Worm (Caenorhabditis elegans) whole organism, L4 larva: ENCODE data around the gene ZK892.6.

Experiments used
- D1046.2 ChIP-seq: fragments of 200-800 bp; sonication (Bioruptor generic); IDR thresholded peaks from 2 replicates; pipeline ENCODE4 v1.3.6; 2022; ENCODE audit warnings: missing genetic modification characterization, missing compliant biosample characterization
- F10B5.3 ChIP-seq: sonication (generic microtip); optimal IDR thresholded peaks from 2 replicates; lab custom pipeline; 2016; ENCODE audit warnings: mild to moderate bottlenecking, missing genetic modification characterization, missing compliant biosample characterization
- F37D6.2 ChIP-seq: sonication (generic microtip); optimal IDR thresholded peaks from 2 replicates; lab custom pipeline; 2016; ENCODE audit warnings: mild to moderate bottlenecking, missing genetic modification characterization, missing compliant biosample characterization
- F49E8.2 ChIP-seq: sonication (generic microtip); optimal IDR thresholded peaks from 2 replicates; lab custom pipeline; 2016; ENCODE audit warnings: missing compliant biosample characterization, mild to moderate bottlenecking, missing genetic modification characterization, borderline replicate concordance
- R02D3.7 ChIP-seq: fragments of 150-350 bp; sonication (generic microtip); optimal IDR thresholded peaks from 3 replicates; lab custom pipeline; 2014; ENCODE audit warnings: missing biosample characterization, missing genetic modification characterization
- T20F7.1 ChIP-seq: fragments of 200-800 bp; sonication (Bioruptor generic); optimal IDR thresholded peaks from 2 replicates; lab custom pipeline; 2018; ENCODE audit warnings: mild to moderate bottlenecking, missing genetic modification characterization, missing compliant biosample characterization
- T26A8.4 ChIP-seq: fragments of 200-800 bp; sonication (Bioruptor generic); IDR thresholded peaks from 2 replicates; pipeline ENCODE4 v1.3.6; 2022; ENCODE audit warnings: missing genetic modification characterization, missing compliant biosample characterization
- Y48G9A.11 ChIP-seq: fragments of 200-800 bp; sonication (Bioruptor generic); IDR thresholded peaks from 2 replicates; pipeline ENCODE4 v1.3.6; 2022; ENCODE audit warnings: missing genetic modification reagents, missing genetic modification characterization, missing compliant biosample characterization
- ZK546.5 ChIP-seq, 2 experiments: sonication (generic microtip); optimal IDR thresholded peaks; 2 replicates each; lab custom pipeline; 2017; ENCODE audit warnings: missing biosample characterization in 2 of 2, missing genetic modification characterization in 2 of 2
- aha-1 ChIP-seq: fragments of 150-350 bp; peaks from one replicate; lab custom pipeline; 2014; ENCODE audit warnings: missing biosample characterization, missing genetic modification characterization
- aly-2 ChIP-seq: sonication (generic microtip); optimal IDR thresholded peaks from 2 replicates; lab custom pipeline; 2018; ENCODE audit warnings: missing biosample characterization, missing genetic modification characterization
- attf-4 ChIP-seq: sonication (generic microtip); optimal IDR thresholded peaks from 3 replicates; lab custom pipeline; 2017; ENCODE audit warnings: missing biosample characterization, missing genetic modification characterization
- ceh-20 ChIP-seq: fragments of 200-800 bp; sonication (Bioruptor generic); IDR thresholded peaks from 2 replicates; pipeline ENCODE4 v1.3.6; 2022; ENCODE audit warnings: missing genetic modification reagents, missing genetic modification characterization, missing compliant biosample characterization
- ceh-28 ChIP-seq: fragments of 150-350 bp; optimal IDR thresholded peaks from 2 replicates; lab custom pipeline; 2014; ENCODE audit warnings: missing biosample characterization, missing genetic modification reagents, missing genetic modification characterization
- ceh-32 ChIP-seq: sonication (generic microtip); optimal IDR thresholded peaks from 2 replicates; lab custom pipeline; 2016; ENCODE audit warnings: mild to moderate bottlenecking, missing genetic modification characterization, missing compliant biosample characterization; ENCODE audit not compliant: poor library complexity
- ceh-62 ChIP-seq: sonication (generic microtip); optimal IDR thresholded peaks from 2 replicates; lab custom pipeline; 2017; ENCODE audit warnings: missing biosample characterization, missing genetic modification characterization
- ceh-82 ChIP-seq: sonication (generic microtip); optimal IDR thresholded peaks from 2 replicates; lab custom pipeline; 2017; ENCODE audit warnings: missing biosample characterization, missing genetic modification characterization
- ces-1 ChIP-seq: fragments of 150-350 bp; sonication (generic microtip); optimal IDR thresholded peaks from 4 replicates; lab custom pipeline; 2014; ENCODE audit warnings: missing biosample characterization, missing genetic modification reagents, missing genetic modification characterization
- daf-19 ChIP-seq: fragments of 200-800 bp; sonication (Bioruptor generic); conservative IDR thresholded peaks from 2 replicates; pipeline ENCODE4 v1.3.6; 2022; ENCODE audit warnings: missing genetic modification characterization, missing compliant biosample characterization
- dmd-6 ChIP-seq: fragments of 200-800 bp; sonication (Bioruptor generic); IDR thresholded peaks from 2 replicates; pipeline ENCODE4 v1.3.6; 2022; ENCODE audit warnings: missing genetic modification reagents, missing genetic modification characterization, missing compliant biosample characterization
- dmd-8 ChIP-seq: fragments of 200-800 bp; sonication (Bioruptor generic); IDR thresholded peaks from 2 replicates; pipeline ENCODE4 v1.3.6; 2022; ENCODE audit warnings: missing genetic modification characterization, missing compliant biosample characterization
- duxl-1 ChIP-seq: sonication (generic microtip); optimal IDR thresholded peaks from 2 replicates; lab custom pipeline; 2016; ENCODE audit warnings: mild to moderate bottlenecking, missing genetic modification characterization, moderate library complexity, missing compliant biosample characterization; ENCODE audit not compliant: poor library complexity
- egl-27 ChIP-seq: sonication (generic microtip); optimal IDR thresholded peaks from 3 replicates; lab custom pipeline; 2017; ENCODE audit warnings: missing biosample characterization, missing genetic modification reagents, missing genetic modification characterization
- fos-1 ChIP-seq: fragments of 150-350 bp; optimal IDR thresholded peaks from 2 replicates; lab custom pipeline; 2014; ENCODE audit warnings: missing biosample characterization, missing genetic modification characterization
- gei-8 ChIP-seq: fragments of 200-800 bp; sonication (Bioruptor generic); optimal IDR thresholded peaks from 2 replicates; lab custom pipeline; 2018; ENCODE audit warnings: mild to moderate bottlenecking, missing genetic modification characterization, missing compliant biosample characterization
- hif-1 ChIP-seq, 2 experiments: sonication (generic microtip); optimal IDR thresholded peaks; 2 replicates each; lab custom pipeline; 2016 to 2017; ENCODE audit warnings: missing compliant biosample characterization in 2 of 2, missing genetic modification characterization in 2 of 2, missing genetic modification reagents in 2 of 2, missing genotype in 2 of 2, mild to moderate bottlenecking in 1 of 2
- lin-1 ChIP-seq: fragments of 200-800 bp; sonication (Bioruptor generic); IDR thresholded peaks from 2 replicates; pipeline ENCODE4 v1.3.6; 2022; ENCODE audit warnings: missing genetic modification reagents, missing genetic modification characterization, missing compliant biosample characterization
- lin-29 ChIP-seq: fragments of 200-800 bp; sonication (Bioruptor generic); IDR thresholded peaks from 2 replicates; pipeline ENCODE4 v1.3.6; 2022; ENCODE audit warnings: missing genetic modification reagents, missing genetic modification characterization, missing compliant biosample characterization
- lsy-2 ChIP-seq, 2 experiments: fragments of 150-350 bp in 1 of 2; sonication (generic microtip) in 1 of 2; optimal IDR thresholded peaks; 2 replicates each; lab custom pipeline; 2014 to 2017; ENCODE audit warnings: missing biosample characterization in 2 of 2, missing genetic modification characterization in 2 of 2
- madf-5 ChIP-seq, 2 experiments: fragments of 200-800 bp; sonication (Bioruptor generic); IDR thresholded peaks; 2 replicates each; pipeline ENCODE4 v1.3.6; 2022; ENCODE audit warnings: missing compliant biosample characterization in 2 of 2, missing genetic modification characterization in 2 of 2
- madf-9 ChIP-seq: fragments of 200-800 bp; sonication (Bioruptor generic); conservative IDR thresholded peaks from 2 replicates; pipeline ENCODE4 v1.3.6; 2022; ENCODE audit warnings: missing genetic modification reagents, missing genetic modification characterization, missing compliant biosample characterization
- mep-1 ChIP-seq: fragments of 150-350 bp; sonication (generic microtip); optimal IDR thresholded peaks from 3 replicates; lab custom pipeline; 2014; ENCODE audit warnings: missing biosample characterization, missing genetic modification characterization
- nhr-10 ChIP-seq: fragments of 150-350 bp; optimal IDR thresholded peaks from 2 replicates; lab custom pipeline; 2014; ENCODE audit warnings: missing biosample characterization, missing genetic modification characterization
- nhr-102 ChIP-seq: sonication (generic microtip); optimal IDR thresholded peaks from 2 replicates; lab custom pipeline; 2016; ENCODE audit warnings: mild to moderate bottlenecking, missing genetic modification characterization, moderate library complexity, missing compliant biosample characterization
- nhr-237 ChIP-seq: sonication (generic microtip); optimal IDR thresholded peaks from 2 replicates; lab custom pipeline; 2017; ENCODE audit warnings: missing biosample characterization, missing genetic modification characterization
- nhr-25 ChIP-seq: sonication (generic microtip); optimal IDR thresholded peaks from 2 replicates; lab custom pipeline; 2017; ENCODE audit warnings: missing genetic modification characterization, mild to moderate bottlenecking, missing compliant biosample characterization, antibody characterized with exemption, moderate library complexity, borderline replicate concordance; ENCODE audit not compliant: insufficient read depth
- nhr-48 ChIP-seq: sonication (generic microtip); optimal IDR thresholded peaks from 2 replicates; lab custom pipeline; 2016; ENCODE audit warnings: mild to moderate bottlenecking, missing genetic modification characterization, missing compliant biosample characterization
- nhr-6 ChIP-seq: fragments of 150-350 bp; optimal IDR thresholded peaks from 2 replicates; lab custom pipeline; 2014; ENCODE audit warnings: missing biosample characterization, missing genetic modification characterization
- nhr-76 ChIP-seq: fragments of 150-350 bp; optimal IDR thresholded peaks from 2 replicates; lab custom pipeline; 2014; ENCODE audit warnings: missing biosample characterization, missing genetic modification characterization
- php-3 ChIP-seq: fragments of 200-800 bp; sonication (Bioruptor generic); IDR thresholded peaks from 2 replicates; pipeline ENCODE4 v1.3.6; 2022; ENCODE audit warnings: missing genetic modification reagents, missing genetic modification characterization, missing compliant biosample characterization
- pqm-1 ChIP-seq: sonication (generic microtip); optimal IDR thresholded peaks from 2 replicates; lab custom pipeline; 2017; ENCODE audit warnings: missing biosample characterization, missing genetic modification characterization
- set-16 ChIP-seq: fragments of 200-800 bp; sonication (Bioruptor generic); IDR thresholded peaks from 2 replicates; pipeline ENCODE4 v1.3.6; 2022; ENCODE audit warnings: missing genetic modification reagents, missing genetic modification characterization, missing compliant biosample characterization
- skn-1 ChIP-seq: fragments of 150-350 bp; optimal IDR thresholded peaks from 2 replicates; lab custom pipeline; 2014; ENCODE audit warnings: missing biosample characterization, missing genetic modification characterization
- snpc-4 ChIP-seq: fragments of 150-350 bp; optimal IDR thresholded peaks from 2 replicates; lab custom pipeline; 2014; ENCODE audit warnings: missing biosample characterization, missing genetic modification characterization
- spr-1 ChIP-seq: sonication (generic microtip); optimal IDR thresholded peaks from 2 replicates; lab custom pipeline; 2016; ENCODE audit warnings: mild to moderate bottlenecking, missing genetic modification characterization, missing compliant biosample characterization
- spr-3 ChIP-seq: fragments of 200-800 bp; sonication (Bioruptor generic); optimal IDR thresholded peaks from 2 replicates; lab custom pipeline; 2018; ENCODE audit warnings: mild to moderate bottlenecking, missing genetic modification characterization, missing compliant biosample characterization
- unc-39 ChIP-seq: sonication (generic microtip); optimal IDR thresholded peaks from 2 replicates; lab custom pipeline; 2017; ENCODE audit warnings: missing biosample characterization, missing genetic modification characterization
- vab-7 ChIP-seq: fragments of 200-800 bp; sonication (Bioruptor generic); IDR thresholded peaks from 2 replicates; pipeline ENCODE4 v1.3.6; 2022; ENCODE audit warnings: missing genetic modification reagents, missing genetic modification characterization, missing compliant biosample characterization
- zfp-2 ChIP-seq: sonication (generic microtip); optimal IDR thresholded peaks from 2 replicates; lab custom pipeline; 2016; ENCODE audit warnings: mild to moderate bottlenecking, missing genetic modification characterization, missing compliant biosample characterization
- zip-11 ChIP-seq: fragments of 200-800 bp; sonication (Bioruptor generic); IDR thresholded peaks from 2 replicates; pipeline ENCODE4 v1.3.6; 2022; ENCODE audit warnings: missing genetic modification characterization, missing compliant biosample characterization
- zip-2 ChIP-seq: fragments of 150-350 bp; optimal IDR thresholded peaks from 2 replicates; lab custom pipeline; 2014; ENCODE audit warnings: missing biosample characterization, missing genetic modification characterization
- ztf-7 ChIP-seq: fragments of 150-350 bp; optimal IDR thresholded peaks from 2 replicates; lab custom pipeline; 2014; ENCODE audit warnings: missing biosample characterization, missing genetic modification characterization

ZK892.6 gene

DNA sequence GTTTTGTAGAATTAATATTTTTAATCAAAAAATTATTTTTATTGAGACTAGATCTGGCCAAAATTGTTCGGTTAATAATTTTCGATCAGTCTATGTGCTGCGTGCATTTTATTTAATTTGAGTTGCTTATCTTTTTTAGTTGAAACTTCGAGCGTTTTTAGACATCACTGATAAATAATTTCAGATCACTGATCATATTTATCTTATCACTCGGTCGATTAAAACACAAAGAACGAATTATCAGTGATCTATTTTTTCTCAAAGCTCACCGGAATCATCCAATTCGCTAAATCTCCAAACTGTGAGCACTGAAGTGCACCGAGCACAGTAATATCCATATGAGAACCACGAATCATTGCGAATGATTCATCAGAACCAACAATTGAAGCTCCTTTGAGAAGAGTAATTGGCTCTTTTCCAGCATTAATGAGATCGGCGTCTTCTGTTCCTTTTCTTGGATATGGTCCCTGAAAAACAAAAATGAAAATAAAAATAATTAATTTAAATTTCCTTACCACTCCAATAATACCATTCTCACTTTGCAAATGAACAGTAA lies 44.8 kb downstream of the ZK892.6 start (continued):
- TF ChIP-seq ceh-20 (GFP tag; lab: Robert Waterston, UW) = no peak
- TF ChIP-seq aly-2 (tag; lab: Kevin White, UChicago) = no peak
- no peak for TF ChIP-seq ceh-62
- no peak for TF ChIP-seq lsy-2 (tag; optimal IDR thresholded peaks at IDR 0.05; lab: Kevin White, UChicago)
- no peak for TF ChIP-seq lin-29 (GFP tag; lab: Robert Waterston, UW)
- TF ChIP-seq ces-1 (GFP tag; lab: Kevin White, UChicago) = no peak
- no peak for TF ChIP-seq skn-1 (tag; lab: Kevin White, UChicago)
- no peak for TF ChIP-seq gei-8 (GFP tag; lab: Kevin White, UChicago)
- no peak for TF ChIP-seq attf-4
- TF ChIP-seq ceh-82 (tag; lab: Kevin White, UChicago) = no peak
- peak; percentile 64 for TF ChIP-seq dmd-6 (GFP tag; lab: Robert Waterston, UW)
- TF ChIP-seq nhr-237 (tag; lab: Kevin White, UChicago) = no peak
- TF ChIP-seq T20F7.1 (GFP tag; lab: Kevin White, UChicago) = no peak
- no peak for TF ChIP-seq ceh-32 (tag; lab: Kevin White, UChicago)
- no peak for TF ChIP-seq ZK546.5 (tag; optimal IDR thresholded peaks at IDR 0.05; lab: Kevin White, UChicago)
- TF ChIP-seq ztf-7 (tag; lab: Kevin White, UChicago) = no peak
- no peak for TF ChIP-seq egl-27
- TF ChIP-seq daf-19 = no peak
- TF ChIP-seq hif-1 (tag; optimal IDR thresholded peaks at IDR 0.05; lab: Kevin White, UChicago) = no peak
- TF ChIP-seq dmd-8 (GFP tag; lab: Robert Waterston, UW) = no peak
- TF ChIP-seq aha-1 (tag; lab: Kevin White, UChicago) = no peak
- TF ChIP-seq nhr-102 (tag; lab: Kevin White, UChicago) = no peak
- peak; percentile 26 for TF ChIP-seq duxl-1 (tag; lab: Kevin White, UChicago)
- peak; percentile 53 for TF ChIP-seq pqm-1 (tag; lab: Kevin White, UChicago)
- TF ChIP-seq fos-1 = no peak
- no peak for TF ChIP-seq set-16
- TF ChIP-seq spr-1 (tag; lab: Kevin White, UChicago) = no peak
- TF ChIP-seq F37D6.2 (tag; lab: Kevin White, UChicago) = no peak
- TF ChIP-seq T26A8.4 (GFP tag; lab: Robert Waterston, UW) = no peak
- TF ChIP-seq madf-5 (GFP tag; IDR thresholded peaks at IDR 0.05; lab: Robert Waterston, UW) = no peak
- no peak for TF ChIP-seq nhr-76 (tag; lab: Kevin White, UChicago)
- no peak for TF ChIP-seq F49E8.2
- TF ChIP-seq R02D3.7 = no peak
- no peak for TF ChIP-seq ceh-28 (tag; lab: Kevin White, UChicago)
- no peak for TF ChIP-seq nhr-6 (tag; lab: Kevin White, UChicago)
- TF ChIP-seq php-3 (GFP tag; lab: Robert Waterston, UW) = no peak
- TF ChIP-seq D1046.2 = no peak
- no peak for TF ChIP-seq F10B5.3 (tag; lab: Kevin White, UChicago)
- no peak for TF ChIP-seq zfp-2
- TF ChIP-seq mep-1 = peak; percentile 43
- 0 out of 2 replicates have a peak, but pooled peaks have one; percentile 8 for TF ChIP-seq madf-9 (GFP tag; lab: Robert Waterston, UW)

DNA sequence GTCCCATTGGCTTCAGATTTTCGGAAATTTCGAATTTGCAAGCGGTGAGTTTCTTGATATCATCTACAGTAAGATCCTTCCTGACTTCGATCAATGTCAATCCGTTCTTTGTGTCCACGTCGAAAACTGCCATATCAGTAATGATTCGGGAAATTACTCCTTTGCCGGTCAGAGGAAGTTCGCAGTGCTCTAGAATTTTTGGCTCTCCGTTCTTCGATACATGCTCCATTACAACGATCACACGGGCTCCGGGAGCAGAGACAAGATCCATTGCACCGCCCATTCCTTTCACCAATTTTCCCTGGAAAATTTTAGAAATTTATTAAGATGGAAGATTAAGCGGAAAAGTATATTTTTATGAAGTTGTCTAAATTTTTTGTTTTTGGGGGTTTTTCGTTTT lies 45.4 kb downstream of the ZK892.6 start:
- TF ChIP-seq zip-11 (GFP tag; lab: Robert Waterston, UW) (no peak), daf-19 (no peak), R02D3.7 (no peak), nhr-48 (tag; lab: Kevin White, UChicago) (no peak), nhr-25 (no peak), unc-39 (tag; lab: Kevin White, UChicago) (no peak), nhr-6 (tag; lab: Kevin White, UChicago) (no peak), spr-3 (GFP tag; lab: Kevin White, UChicago) (no peak), mep-1 (no peak), ceh-28 (tag; lab: Kevin White, UChicago) (no peak), snpc-4 (tag; lab: Kevin White, UChicago) (no peak), vab-7 (GFP tag; lab: Robert Waterston, UW) (no peak), nhr-10 (tag; lab: Kevin White, UChicago) (no peak), nhr-102 (tag; lab: Kevin White, UChicago) (no peak), pqm-1 (tag; lab: Kevin White, UChicago) (no peak), ZK546.5 (tag; optimal IDR thresholded peaks at IDR 0.05; lab: Kevin White, UChicago) (no peak), ztf-7 (tag; lab: Kevin White, UChicago) (no peak), Y48G9A.11 (GFP tag; lab: Robert Waterston, UW) (0 out of 2 replicates have a peak, but pooled peaks have one; percentile 38), fos-1 (no peak), zip-2 (no peak), lin-1 (GFP tag; lab: Robert Waterston, UW) (no peak), dmd-6 (GFP tag; lab: Robert Waterston, UW) (no peak)
